Worm (Caenorhabditis elegans): ENCODE results near the gene srw-113.

Gene srw-113

ce11 chrV:15318638-15319037 is 14.3 kb upstream of the srw-113 start, which contains the start of gene nhr-291 (continued):
- TF ChIP-seq egl-27 (tag; optimal IDR thresholded peaks at IDR 0.05) (no peak), lsy-2 (tag; optimal IDR thresholded peaks at IDR 0.05) (no peak), hmg-1.1 (GFP tag; IDR thresholded peaks at IDR 0.05) (no peak), nhr-41 (GFP tag; IDR thresholded peaks at IDR 0.05) (no peak), dmd-6 (GFP tag; IDR thresholded peaks at IDR 0.05) (peak; percentile 97), nhr-237 (tag; optimal IDR thresholded peaks at IDR 0.05) (no peak), lin-29 (GFP tag; IDR thresholded peaks at IDR 0.05) (no peak), unc-130 (GFP tag; optimal IDR thresholded peaks at IDR 0.05) (no peak), daf-8 (GFP tag; IDR thresholded peaks at IDR 0.05) (no peak), snpc-4 (tag; optimal IDR thresholded peaks at IDR 0.05) (no peak), nhr-48 (tag; optimal IDR thresholded peaks at IDR 0.05) (peak; percentile 59), ceh-32 (tag; optimal IDR thresholded peaks at IDR 0.05; ENCODE audit: poor library complexity) (no peak), hif-1 (tag; optimal IDR thresholded peaks at IDR 0.05) (no peak), nhr-77 (tag; optimal IDR thresholded peaks at IDR 0.05) (peak; percentile 96), tag-97 (GFP tag; IDR thresholded peaks at IDR 0.05) (no peak), ceh-44 (GFP tag; IDR thresholded peaks at IDR 0.05) (no peak), daf-19 (GFP tag; conservative IDR thresholded peaks at IDR 0.05) (no peak), mxl-2 (GFP tag; conservative IDR thresholded peaks at IDR 0.05) (no peak), ztf-7 (tag; optimal IDR thresholded peaks at IDR 0.05) (no peak), F37D6.2 (tag; optimal IDR thresholded peaks at IDR 0.05) (no peak), dpl-1 (GFP tag; optimal IDR thresholded peaks at IDR 0.05) (no peak), ztf-11 (tag; optimal IDR thresholded peaks at IDR 0.05) (no peak), dve-1 (tag; optimal IDR thresholded peaks at IDR 0.05; ENCODE audit: insufficient read depth) (peak; percentile 80), lin-1 (GFP tag; IDR thresholded peaks at IDR 0.05) (peak; percentile 85), nhr-11 (tag; optimal IDR thresholded peaks at IDR 0.05) (no peak), daf-16 (GFP tag; optimal IDR thresholded peaks at IDR 0.05) (peak in 1 of 2 experiments; percentile 2), daf-16 (tag; optimal IDR thresholded peaks at IDR 0.05) (peak; percentile 97), nhr-10 (tag; optimal IDR thresholded peaks at IDR 0.05) (peak; percentile 31), nhr-111 (GFP tag; optimal IDR thresholded peaks at IDR 0.05) (no peak), lin-38 (GFP tag; IDR thresholded peaks at IDR 0.05) (no peak), lir-3 (tag; optimal IDR thresholded peaks at IDR 0.05) (no peak), F26F4.8 (GFP tag; conservative IDR thresholded peaks at IDR 0.05) (no peak), T26A8.4 (GFP tag; IDR thresholded peaks at IDR 0.05) (no peak), hlh-11 (tag; optimal IDR thresholded peaks at IDR 0.05) (peak; percentile 77), saeg-2 (GFP tag; IDR thresholded peaks at IDR 0.05) (no peak), egl-43 (GFP tag; IDR thresholded peaks at IDR 0.05) (no peak), ZK337.2 (GFP tag; IDR thresholded peaks at IDR 0.05) (no peak), F49E8.2 (tag; optimal IDR thresholded peaks at IDR 0.05; ENCODE audit: borderline replicate concordance) (no peak), ceh-82 (tag; optimal IDR thresholded peaks at IDR 0.05) (no peak), ceh-20 (GFP tag; IDR thresholded peaks at IDR 0.05) (no peak), nhr-25 (tag; optimal IDR thresholded peaks at IDR 0.05; ENCODE audit: borderline replicate concordance, insufficient read depth) (no peak), pqm-1 (tag; optimal IDR thresholded peaks at IDR 0.05) (peak; percentile 98), ctbp-1 (GFP tag; IDR thresholded peaks at IDR 0.05) (no peak), ZK546.5 (tag; optimal IDR thresholded peaks at IDR 0.05) (no peak), nhr-102 (tag; optimal IDR thresholded peaks at IDR 0.05) (no peak), lin-15B (tag; optimal IDR thresholded peaks at IDR 0.05) (no peak), zfp-2 (tag; optimal IDR thresholded peaks at IDR 0.05) (no peak), skn-1 (tag; optimal IDR thresholded peaks at IDR 0.05) (no peak), tra-1 (GFP tag; IDR thresholded peaks at IDR 0.05) (peak; percentile 56; the same call in 1 of the 2 replicates), fkh-10 (GFP tag; optimal IDR thresholded peaks at IDR 0.05) (no peak), madf-9 (GFP tag; conservative IDR thresholded peaks at IDR 0.05) (no peak), arid-1 (GFP tag; conservative IDR thresholded peaks at IDR 0.05) (no peak)
